Worm (Caenorhabditis elegans): ENCODE measurements around the gene Y67D8C.22.

Y67D8C.22 gene

ce11 chrIV:3062936-3063439 is 13.1 kb downstream of the Y67D8C.22 start, which contains the start of gene Y67D8C.6:
TSS of gene Y67D8C.6 (minus strand) at chrIV:3063389.
- TF ChIP-seq set-16 (GFP tag; IDR thresholded peaks at IDR 0.05) (peak; percentile 92), nhr-42 (GFP tag; IDR thresholded peaks at IDR 0.05) (no peak), sdz-12 (GFP tag; optimal IDR thresholded peaks at IDR 0.05) (no peak), hlh-11 (tag; optimal IDR thresholded peaks at IDR 0.05) (no peak), unc-62 (GFP tag; optimal IDR thresholded peaks at IDR 0.05 in 1 of 2) (peak in 1 of 2 experiments; percentile 83), unc-62 (tag; optimal IDR thresholded peaks at IDR 0.05) (no peak), lim-7 (GFP tag; IDR thresholded peaks at IDR 0.05) (no peak)

- TF ChIP-seq daf-16 (GFP tag; optimal IDR thresholded peaks at IDR 0.05) (no peak), daf-16 (tag; optimal IDR thresholded peaks at IDR 0.05) (no peak), hlh-30 (tag; optimal IDR thresholded peaks at IDR 0.05; ENCODE audit: insufficient read depth) (no peak), Y48G9A.11 (GFP tag; IDR thresholded peaks at IDR 0.05) (0 out of 2 replicates have a peak, but pooled peaks have one; percentile 13), nhr-6 (tag; optimal IDR thresholded peaks at IDR 0.05) (no peak), mxl-3 (GFP tag; optimal IDR thresholded peaks at IDR 0.05) (no peak), dmd-9 (GFP tag; IDR thresholded peaks at IDR 0.05) (no peak), sdz-12 (GFP tag; optimal IDR thresholded peaks at IDR 0.05) (no peak), egl-27 (tag; optimal IDR thresholded peaks at IDR 0.05) (no peak), ceh-20 (GFP tag; IDR thresholded peaks at IDR 0.05) (no peak), lin-15B (tag; optimal IDR thresholded peaks at IDR 0.05) (no peak), lsy-2 (tag; optimal IDR thresholded peaks at IDR 0.05) (peak in 1 of 2 experiments; percentile 7), dve-1 (tag; optimal IDR thresholded peaks at IDR 0.05; ENCODE audit: insufficient read depth) (no peak), unc-130 (GFP tag; optimal IDR thresholded peaks at IDR 0.05) (peak; percentile 13), nhr-76 (tag; optimal IDR thresholded peaks at IDR 0.05) (no peak), Y5F2A.4 (GFP tag; optimal IDR thresholded peaks at IDR 0.05) (no peak), D1046.2 (GFP tag; IDR thresholded peaks at IDR 0.05) (no peak), T26A8.4 (GFP tag; IDR thresholded peaks at IDR 0.05) (no peak), ceh-32 (tag; optimal IDR thresholded peaks at IDR 0.05; ENCODE audit: poor library complexity) (no peak), daf-12 (tag; optimal IDR thresholded peaks at IDR 0.05) (no peak), nhr-48 (tag; optimal IDR thresholded peaks at IDR 0.05) (no peak), nhr-11 (tag; optimal IDR thresholded peaks at IDR 0.05) (no peak), ceh-44 (GFP tag; IDR thresholded peaks at IDR 0.05) (no peak), unc-39 (tag; optimal IDR thresholded peaks at IDR 0.05) (no peak), skn-1 (tag; optimal IDR thresholded peaks at IDR 0.05) (no peak), F37D6.2 (tag; optimal IDR thresholded peaks at IDR 0.05) (no peak), mep-1 (tag; optimal IDR thresholded peaks at IDR 0.05) (no peak), jun-1 (tag; optimal IDR thresholded peaks at IDR 0.05) (no peak), lin-38 (GFP tag; IDR thresholded peaks at IDR 0.05) (peak; percentile 92), F49E8.2 (tag; optimal IDR thresholded peaks at IDR 0.05; ENCODE audit: borderline replicate concordance) (peak; percentile 16), egl-43 (GFP tag; IDR thresholded peaks at IDR 0.05) (no peak), cey-2 (tag; optimal IDR thresholded peaks at IDR 0.05; ENCODE audit: borderline replicate concordance, insufficient read depth) (no peak)
Observed at ce11 chrIV:3055848-3056247, 20.3 kb downstream of the Y67D8C.22 start.

- TF ChIP-seq lin-38 (GFP tag; IDR thresholded peaks at IDR 0.05): peak; percentile 83
- peak; percentile 29 for TF ChIP-seq mes-2 (tag; optimal IDR thresholded peaks at IDR 0.05; ENCODE audit: poor library complexity, severe bottlenecking)
- TF ChIP-seq F10B5.3 (tag; optimal IDR thresholded peaks at IDR 0.05): no peak
- TF ChIP-seq mdt-29 (GFP tag; IDR thresholded peaks at IDR 0.05): no peak
- no peak for TF ChIP-seq ama-1 (optimal IDR thresholded peaks at IDR 0.05)
- no peak for TF ChIP-seq mep-1 (tag; optimal IDR thresholded peaks at IDR 0.05)
- no peak for TF ChIP-seq php-3 (GFP tag; IDR thresholded peaks at IDR 0.05)
- TF ChIP-seq lsy-2 (tag; optimal IDR thresholded peaks at IDR 0.05): peak in 1 of 2 experiments; percentile 62
- TF ChIP-seq arid-1 (GFP tag; conservative IDR thresholded peaks at IDR 0.05): no peak
- TF ChIP-seq attf-4 (tag; optimal IDR thresholded peaks at IDR 0.05): no peak
- no peak for TF ChIP-seq duxl-1 (tag; optimal IDR thresholded peaks at IDR 0.05; ENCODE audit: poor library complexity)
- no peak for TF ChIP-seq ceh-32 (tag; optimal IDR thresholded peaks at IDR 0.05; ENCODE audit: poor library complexity)
Observed at ce11 chrIV:3055320-3055719, 20.8 kb downstream of the Y67D8C.22 start.

Measured in whole organism, L4 larva.